Fruit fly (Drosophila melanogaster) whole organism, embryonic: Measurements from ENCODE around the gene Arp8.

Source experiments
- Antp ChIP-seq: fragments of 200-800 bp; sonication (Bioruptor generic); optimal IDR thresholded peaks from 3 replicates; lab custom pipeline; 2016; ENCODE audit warnings: missing biosample characterization, missing genetic modification characterization
- CG10366 ChIP-seq: fragments of 200-800 bp; sonication (Bioruptor generic); IDR thresholded peaks from 2 replicates; pipeline ENCODE4 v1.3.6; 2022; ENCODE audit warnings: missing biosample characterization, missing genetic modification characterization
- CG12942 ChIP-seq: fragments of 200-800 bp; sonication (Bioruptor generic); optimal IDR thresholded peaks from 3 replicates; lab custom pipeline; 2016; ENCODE audit warnings: missing biosample characterization, missing genetic modification characterization
- CG13424 ChIP-seq: fragments of 200-800 bp; sonication (Bioruptor generic); optimal IDR thresholded peaks from 2 replicates; lab custom pipeline; 2019; ENCODE audit warnings: missing biosample characterization, mild to moderate bottlenecking, missing genetic modification characterization, moderate library complexity
- CG13624 ChIP-seq: fragments of 200-800 bp; sonication (Bioruptor generic); optimal IDR thresholded peaks from 2 replicates; lab custom pipeline; 2016; ENCODE audit warnings: missing biosample characterization, missing genetic modification characterization
- CG14441 ChIP-seq: fragments of 200-800 bp; sonication (Bioruptor generic); IDR thresholded peaks from 2 replicates; pipeline ENCODE4 v1.3.6; 2022; ENCODE audit warnings: missing biosample characterization, missing genetic modification characterization
- CG14667 ChIP-seq: fragments of 200-800 bp; sonication (Bioruptor generic); IDR thresholded peaks from 2 replicates; pipeline ENCODE4 v1.3.6; 2022; ENCODE audit warnings: missing biosample characterization, missing genetic modification characterization
- CG1529 ChIP-seq: fragments of 200-800 bp; sonication (Bioruptor generic); optimal IDR thresholded peaks from 3 replicates; lab custom pipeline; 2018; ENCODE audit warnings: missing biosample characterization, missing genetic modification characterization
- CG15696 ChIP-seq: fragments of 200-800 bp; sonication (Bioruptor generic); optimal IDR thresholded peaks from 2 replicates; lab custom pipeline; 2019; ENCODE audit warnings: missing biosample characterization, mild to moderate bottlenecking, missing genetic modification characterization, moderate library complexity
- CG17361 ChIP-seq: fragments of 200-800 bp; sonication (Bioruptor generic); IDR thresholded peaks from 3 replicates; pipeline ENCODE4 v1.3.6; 2022; ENCODE audit warnings: missing biosample characterization, missing genetic modification characterization
- CG18764 ChIP-seq: fragments of 200-800 bp; sonication (Bioruptor generic); optimal IDR thresholded peaks from 3 replicates; lab custom pipeline; 2016; ENCODE audit warnings: missing biosample characterization, missing genetic modification characterization
- CG2199 ChIP-seq: fragments of 200-800 bp; sonication (Bioruptor generic); IDR thresholded peaks from 3 replicates; pipeline ENCODE4 v1.3.6; 2022; ENCODE audit warnings: missing biosample characterization, missing genetic modification characterization
- CG2875 ChIP-seq: fragments of 200-800 bp; sonication (Bioruptor generic); optimal IDR thresholded peaks from 2 replicates; lab custom pipeline; 2017; ENCODE audit warnings: missing biosample characterization, mild to moderate bottlenecking, missing genetic modification characterization, missing genetic modification reagents
- CG30431 ChIP-seq: fragments of 200-800 bp; sonication (Bioruptor generic); optimal IDR thresholded peaks from 2 replicates; lab custom pipeline; 2017; ENCODE audit warnings: missing biosample characterization, missing genetic modification characterization
- CG33213 ChIP-seq: fragments of 200-800 bp; sonication (Bioruptor generic); optimal IDR thresholded peaks from 3 replicates; lab custom pipeline; 2016; ENCODE audit warnings: missing biosample characterization, missing genetic modification characterization
- CG43689 ChIP-seq: fragments of 200-800 bp; sonication (Bioruptor generic); IDR thresholded peaks from 2 replicates; pipeline ENCODE4 v1.3.6; 2022; ENCODE audit warnings: missing biosample characterization, missing genetic modification characterization
- CG4424 ChIP-seq: fragments of 200-800 bp; sonication (Bioruptor generic); optimal IDR thresholded peaks from 3 replicates; lab custom pipeline; 2016; ENCODE audit warnings: missing biosample characterization, missing genetic modification characterization
- CG9727 ChIP-seq: fragments of 200-800 bp; sonication (Bioruptor generic); optimal IDR thresholded peaks from 3 replicates; lab custom pipeline; 2017; ENCODE audit warnings: missing biosample characterization, mild to moderate bottlenecking, missing genetic modification characterization
- CG9817 ChIP-seq: fragments of 200-800 bp; sonication (Bioruptor generic); optimal IDR thresholded peaks from 2 replicates; lab custom pipeline; 2018; ENCODE audit warnings: missing biosample characterization, mild to moderate bottlenecking, missing genetic modification characterization, moderate library complexity
- CHES-1-like ChIP-seq: fragments of 200-800 bp; sonication (Bioruptor generic); optimal IDR thresholded peaks from 2 replicates; lab custom pipeline; 2016; ENCODE audit warnings: missing biosample characterization, missing genetic modification characterization
- Camta ChIP-seq: fragments of 200-800 bp; sonication (Bioruptor generic); optimal IDR thresholded peaks from 2 replicates; lab custom pipeline; 2016; ENCODE audit warnings: missing biosample characterization, missing genetic modification characterization
- Chrac-16 ChIP-seq: fragments of 200-800 bp; sonication (Bioruptor generic); optimal IDR thresholded peaks from 3 replicates; lab custom pipeline; 2016; ENCODE audit warnings: missing biosample characterization, missing genetic modification characterization
- D19B ChIP-seq: fragments of 200-800 bp; sonication (Bioruptor generic); optimal IDR thresholded peaks from 2 replicates; lab custom pipeline; 2017; ENCODE audit warnings: missing biosample characterization, mild to moderate bottlenecking, missing genetic modification characterization
- Doc2 ChIP-seq: fragments of 200-800 bp; sonication (Bioruptor generic); IDR thresholded peaks from 2 replicates; pipeline ENCODE4 v1.3.6; 2022; ENCODE audit warnings: missing biosample characterization, missing genetic modification characterization
- HLH54F ChIP-seq: fragments of 200-800 bp; sonication (Bioruptor generic); optimal IDR thresholded peaks from 3 replicates; lab custom pipeline; 2016; ENCODE audit warnings: missing biosample characterization, missing genetic modification characterization
- Hr3 ChIP-seq: fragments of 200-800 bp; sonication (Bioruptor generic); optimal IDR thresholded peaks from 3 replicates; lab custom pipeline; 2016; ENCODE audit warnings: missing biosample characterization, missing genetic modification characterization
- MTF-1 ChIP-seq: fragments of 200-800 bp; sonication (Bioruptor generic); optimal IDR thresholded peaks from 2 replicates; lab custom pipeline; 2018; ENCODE audit warnings: missing biosample characterization, mild to moderate bottlenecking, missing genetic modification characterization, borderline replicate concordance
- Nf-YB ChIP-seq: fragments of 200-800 bp; sonication (Bioruptor generic); optimal IDR thresholded peaks from 3 replicates; lab custom pipeline; 2019; ENCODE audit warnings: missing biosample characterization, mild to moderate bottlenecking, missing genetic modification characterization, moderate library complexity
- NfI ChIP-seq: fragments of 200-800 bp; sonication (Bioruptor generic); optimal IDR thresholded peaks from 3 replicates; lab custom pipeline; 2018; ENCODE audit warnings: missing biosample characterization, mild to moderate bottlenecking, missing genetic modification characterization, moderate library complexity
- Scr ChIP-seq: fragments of 200-800 bp; sonication (Bioruptor generic); IDR thresholded peaks from 2 replicates; pipeline ENCODE4 v1.3.6; 2022; ENCODE audit warnings: missing biosample characterization, missing genetic modification characterization; ENCODE audit not compliant: partially characterized antibody
- TFAM ChIP-seq: fragments of 200-800 bp; sonication (Bioruptor generic); optimal IDR thresholded peaks from 2 replicates; lab custom pipeline; 2017; ENCODE audit warnings: missing biosample characterization, missing genetic modification characterization, inconsistent platforms
- aop ChIP-seq: fragments of 200-800 bp; sonication (Bioruptor generic); IDR thresholded peaks from 2 replicates; pipeline ENCODE4 v1.3.6; 2022; ENCODE audit warnings: missing biosample characterization, missing genetic modification characterization
- gcm2 ChIP-seq: fragments of 200-800 bp; sonication (Bioruptor generic); optimal IDR thresholded peaks from 2 replicates; lab custom pipeline; 2016; ENCODE audit warnings: missing biosample characterization, missing genetic modification characterization
- gt ChIP-seq: fragments of 200-800 bp; sonication (Bioruptor generic); IDR thresholded peaks from 2 replicates; pipeline ENCODE4 v1.3.6; 2022; ENCODE audit warnings: missing biosample characterization, missing genetic modification characterization
- hbn ChIP-seq: fragments of 200-800 bp; sonication (Bioruptor generic); IDR thresholded peaks from 2 replicates; pipeline ENCODE4 v1.3.6; 2022; ENCODE audit warnings: missing biosample characterization, missing genetic modification characterization; ENCODE audit not compliant: partially characterized antibody
- insv ChIP-seq, 2 experiments: fragments of 200-800 bp; sonication (Bioruptor generic); optimal IDR thresholded peaks; 3 replicates each; lab custom pipeline; 2016 to 2018; ENCODE audit warnings: missing biosample characterization in 2 of 2, missing genetic modification characterization in 2 of 2
- kay ChIP-seq: fragments of 200-800 bp; sonication (Bioruptor generic); optimal IDR thresholded peaks from 2 replicates; lab custom pipeline; 2016; ENCODE audit warnings: missing biosample characterization, missing genetic modification characterization
- lilli ChIP-seq: fragments of 200-800 bp; sonication (Bioruptor generic); optimal IDR thresholded peaks from 3 replicates; lab custom pipeline; 2016; ENCODE audit warnings: missing biosample characterization, missing genetic modification characterization
- maf-S ChIP-seq: fragments of 200-800 bp; sonication (Bioruptor generic); optimal IDR thresholded peaks from 2 replicates; lab custom pipeline; 2016; ENCODE audit warnings: missing biosample characterization, missing genetic modification characterization
- oc ChIP-seq: fragments of 200-800 bp; sonication (Bioruptor generic); optimal IDR thresholded peaks from 2 replicates; lab custom pipeline; 2018; ENCODE audit warnings: missing biosample characterization, mild to moderate bottlenecking, missing genetic modification characterization, moderate library complexity
- pan ChIP-seq, 4 experiments: fragments of >200 bp in 3 of 4; fragments of 200-800 bp in 1 of 4; sonication (Bioruptor generic) in 1 of 4; optimal IDR thresholded peaks in 3 of 4; IDR thresholded peaks in 1 of 4; 2 replicates each; pipeline versions ENCODE4 v1.3.6 to Lab custom; 2017 to 2022; ENCODE audit warnings: missing biosample characterization in 2 of 4, missing genetic modification characterization in 2 of 4, mixed read lengths in 1 of 4
- pum ChIP-seq: fragments of 200-800 bp; sonication (Bioruptor generic); optimal IDR thresholded peaks from 2 replicates; lab custom pipeline; 2016; ENCODE audit warnings: missing biosample characterization, missing genetic modification characterization
- schlank ChIP-seq: fragments of 200-800 bp; sonication (Bioruptor generic); optimal IDR thresholded peaks from 2 replicates; lab custom pipeline; 2018; ENCODE audit warnings: missing biosample characterization, mild to moderate bottlenecking, missing genetic modification characterization
- slbo ChIP-seq: fragments of 200-800 bp; sonication (Bioruptor generic); IDR thresholded peaks from 2 replicates; pipeline ENCODE4 v1.3.6; 2022; ENCODE audit warnings: missing biosample characterization, missing genetic modification characterization
- sob ChIP-seq: fragments of 200-800 bp; sonication (Bioruptor generic); IDR thresholded peaks from 2 replicates; pipeline ENCODE4 v1.3.6; 2022; ENCODE audit warnings: missing biosample characterization, missing genetic modification characterization
- tll ChIP-seq, 2 experiments: fragments of 200-800 bp in 1 of 2; fragments of >200 bp in 1 of 2; sonication (Bioruptor generic) in 1 of 2; optimal IDR thresholded peaks; 2 replicates each; lab custom pipeline; 2017 to 2019; ENCODE audit warnings: missing biosample characterization in 2 of 2, missing genetic modification characterization in 2 of 2, mild to moderate bottlenecking in 1 of 2, moderate library complexity in 1 of 2
- ttk ChIP-seq: fragments of 200-800 bp; sonication (Bioruptor generic); IDR thresholded peaks from 2 replicates; pipeline ENCODE4 v2.1.2; 2022; ENCODE audit warnings: missing biosample characterization, missing genetic modification characterization
- twi ChIP-seq: fragments of 200-800 bp; optimal IDR thresholded peaks from 2 replicates; lab custom pipeline; 2019; ENCODE audit warnings: missing biosample characterization, mild to moderate bottlenecking, missing genetic modification characterization, moderate library complexity

Arp8 gene

dm6 chrX:17826807-17827703 lies 33.5 kb downstream of the Arp8 start, which contains the start of gene Socs16D (continued):
- 0 out of 3 replicates have a peak, but pooled peaks have one; percentile 29 for TF ChIP-seq CG2199 (GFP tag; lab: Robert Waterston, UW)
- TF ChIP-seq pan (optimal IDR thresholded peaks at IDR 0.05; lab: Kevin White, UChicago), result no peak
- peak in 1 of 2 experiments; percentile 29 for TF ChIP-seq pan (GFP tag; optimal IDR thresholded peaks at IDR 0.05 in 1 of 2, IDR thresholded peaks at IDR 0.05 in 1 of 2)
- TF ChIP-seq aop (GFP tag; lab: Robert Waterston, UW), result no peak
- peak; percentile 35 for TF ChIP-seq maf-S (GFP tag; lab: Kevin White, UChicago)
- no peak for TF ChIP-seq CG14441 (GFP tag; lab: Robert Waterston, UW)
- no peak for TF ChIP-seq CG18764 (GFP tag; lab: Kevin White, UChicago)
- peak; percentile 2 for TF ChIP-seq NfI (GFP tag; lab: Kevin White, UChicago)
- peak; percentile 55 for TF ChIP-seq Antp (GFP tag; lab: Kevin White, UChicago)
- no peak for TF ChIP-seq CG30431
- no peak for TF ChIP-seq CG1529 (GFP tag; lab: Kevin White, UChicago)
- TF ChIP-seq CG17361 (GFP tag; lab: Robert Waterston, UW), result no peak
- peak; percentile 43 for TF ChIP-seq Camta (GFP tag; lab: Kevin White, UChicago)
- TF ChIP-seq CG14667 (GFP tag; lab: Robert Waterston, UW), result no peak
- TF ChIP-seq CG15696 (tag; lab: Kevin White, UChicago), result peak; percentile 30
- peak; percentile 22 for TF ChIP-seq HLH54F
- no peak for TF ChIP-seq gcm2 (GFP tag; lab: Kevin White, UChicago)
- TF ChIP-seq tll (GFP tag; optimal IDR thresholded peaks at IDR 0.05; lab: Kevin White, UChicago), result peak in 1 of 2 experiments; percentile 12
- TF ChIP-seq CG12942 (GFP tag; lab: Kevin White, UChicago), result peak; percentile 8
- TF ChIP-seq hbn (GFP tag; lab: Robert Waterston, UW), result peak; percentile 96
- no peak for TF ChIP-seq CG13424
- no peak for TF ChIP-seq TFAM (GFP tag; lab: Kevin White, UChicago)
- no peak for TF ChIP-seq twi (tag; lab: Kevin White, UChicago)
- TF ChIP-seq Nf-YB (GFP tag; lab: Kevin White, UChicago), result peak; percentile 10
- TF ChIP-seq D19B, result no peak
- TF ChIP-seq CG2875 (GFP tag; lab: Kevin White, UChicago), result no peak
- TF ChIP-seq MTF-1, result peak; percentile 31
- TF ChIP-seq CG9817 (tag; lab: Kevin White, UChicago), result peak; percentile 27
- TF ChIP-seq schlank (tag; lab: Kevin White, UChicago), result no peak
- TF ChIP-seq CG33213, result peak; percentile 84
- peak; percentile 47 for TF ChIP-seq CHES-1-like (GFP tag; lab: Kevin White, UChicago)
- TF ChIP-seq ttk (GFP tag; lab: Robert Waterston, UW), result no peak
- peak; percentile 66 for TF ChIP-seq CG13624 (GFP tag; lab: Kevin White, UChicago)
- TF ChIP-seq CG9727 (GFP tag; lab: Kevin White, UChicago), result peak; percentile 32
- TF ChIP-seq kay, result no peak
- TF ChIP-seq Doc2 (GFP tag; lab: Robert Waterston, UW), result no peak
- TF ChIP-seq gt (GFP tag; lab: Robert Waterston, UW), result no peak
- peak; percentile 69 for TF ChIP-seq sob
- peak; percentile 83 to 97 for TF ChIP-seq insv (GFP tag; optimal IDR thresholded peaks at IDR 0.05; lab: Kevin White, UChicago)
- peak; percentile 53 for TF ChIP-seq oc (tag; lab: Kevin White, UChicago)
- TF ChIP-seq slbo (GFP tag; lab: Robert Waterston, UW), result peak; percentile 53; the same call in 1 of the 2 replicates
- TF ChIP-seq CG43689 (GFP tag; lab: Robert Waterston, UW), result no peak
- peak; percentile 95 for TF ChIP-seq Scr (GFP tag; lab: Robert Waterston, UW)
- TF ChIP-seq CG4424 (GFP tag; lab: Kevin White, UChicago), result no peak
- peak; percentile 20 for TF ChIP-seq Chrac-16
- TF ChIP-seq pum (GFP tag; lab: Kevin White, UChicago), result peak; percentile 50
- TF ChIP-seq Hr3 (GFP tag; lab: Kevin White, UChicago), result peak; percentile 7
- no peak for TF ChIP-seq CG10366
- TF ChIP-seq lilli (GFP tag; lab: Kevin White, UChicago), result peak; percentile 68
